Worm (Caenorhabditis elegans) whole organism, young adult: ENCODE measurements around the gene Y43F8B.7.
A peak's percentile ranks its signal among the peaks of the same experiment; 100 is the strongest.

Experiments
- B0035.1 ChIP-seq: sonication (generic microtip); optimal IDR thresholded peaks from 2 replicates; lab custom pipeline; 2016; ENCODE audit warnings: missing genetic modification characterization, mild to moderate bottlenecking, missing compliant biosample characterization, missing genotype, missing genetic modification reagents
- B0261.1 ChIP-seq: sonication (generic microtip); optimal IDR thresholded peaks from 2 replicates; lab custom pipeline; 2016; ENCODE audit warnings: mild to moderate bottlenecking, missing genetic modification characterization, moderate library complexity, missing compliant biosample characterization
- C06A6.2 ChIP-seq: fragments of 200-800 bp; sonication (Bioruptor generic); conservative IDR thresholded peaks from 2 replicates; pipeline ENCODE4 v1.3.6; 2022; ENCODE audit warnings: missing genetic modification characterization, missing compliant biosample characterization
- D2030.7 ChIP-seq: fragments of 200-800 bp; sonication (Bioruptor generic); IDR thresholded peaks from 2 replicates; pipeline ENCODE4 v1.3.6; 2022; ENCODE audit warnings: missing genetic modification reagents, missing genetic modification characterization, missing compliant biosample characterization
- F49E8.2 ChIP-seq: sonication (generic microtip); optimal IDR thresholded peaks from 3 replicates; lab custom pipeline; 2017; ENCODE audit warnings: missing genetic modification characterization, mild to moderate bottlenecking, missing compliant biosample characterization, antibody characterized with exemption, moderate library complexity; ENCODE audit not compliant: insufficient read depth
- F57C9.4 ChIP-seq: sonication (generic microtip); optimal IDR thresholded peaks from 2 replicates; lab custom pipeline; 2017; ENCODE audit warnings: mild to moderate bottlenecking, missing genetic modification characterization, missing compliant biosample characterization
- Y95B8A.8 ChIP-seq: fragments of 200-800 bp; sonication (Bioruptor generic); IDR thresholded peaks from 2 replicates; pipeline ENCODE4 v1.3.6; 2022; ENCODE audit warnings: missing genetic modification reagents, missing genetic modification characterization, missing compliant biosample characterization
- aptf-2 ChIP-seq: fragments of 200-800 bp; sonication (Bioruptor generic); conservative IDR thresholded peaks from 2 replicates; pipeline ENCODE4 v1.3.6; 2022; ENCODE audit warnings: missing genetic modification reagents, missing genetic modification characterization, missing compliant biosample characterization
- aptf-3 ChIP-seq: fragments of 200-800 bp; sonication (Bioruptor generic); IDR thresholded peaks from 2 replicates; pipeline ENCODE4 v1.3.6; 2022; ENCODE audit warnings: missing genetic modification characterization, missing compliant biosample characterization
- attf-6 ChIP-seq: fragments of 200-800 bp; sonication (Bioruptor generic); IDR thresholded peaks from 2 replicates; pipeline ENCODE4 v1.3.6; 2022; ENCODE audit warnings: missing genetic modification reagents, missing genetic modification characterization, missing compliant biosample characterization
- bed-1 ChIP-seq: fragments of 200-800 bp; sonication (Bioruptor generic); IDR thresholded peaks from 2 replicates; pipeline ENCODE4 v1.3.6; 2022; ENCODE audit warnings: missing genetic modification reagents, missing genetic modification characterization, missing compliant biosample characterization
- ccch-3 ChIP-seq: fragments of 200-800 bp; sonication (Bioruptor generic); optimal IDR thresholded peaks from 2 replicates; lab custom pipeline; 2018; ENCODE audit warnings: mild to moderate bottlenecking, missing genetic modification characterization, missing compliant biosample characterization
- ceh-40 ChIP-seq: fragments of 200-800 bp; sonication (Bioruptor generic); IDR thresholded peaks from 2 replicates; pipeline ENCODE4 v1.3.6; 2022; ENCODE audit warnings: missing genetic modification characterization, missing compliant biosample characterization
- ceh-58 ChIP-seq: fragments of 200-800 bp; sonication (Bioruptor generic); IDR thresholded peaks from 2 replicates; pipeline ENCODE4 v1.3.6; 2022; ENCODE audit warnings: missing genetic modification characterization, missing compliant biosample characterization
- chd-7 ChIP-seq: sonication (generic microtip); optimal IDR thresholded peaks from 2 replicates; lab custom pipeline; 2016; ENCODE audit warnings: mild to moderate bottlenecking, missing genetic modification characterization, moderate library complexity, missing compliant biosample characterization
- dox-1 ChIP-seq: fragments of 200-800 bp; sonication (Bioruptor generic); IDR thresholded peaks from 2 replicates; pipeline ENCODE4 v1.3.6; 2022; ENCODE audit warnings: missing genetic modification reagents, missing genetic modification characterization, missing compliant biosample characterization
- dpl-1 ChIP-seq: fragments of 150-350 bp; optimal IDR thresholded peaks from 2 replicates; lab custom pipeline; 2014; ENCODE audit warnings: missing biosample characterization, missing genetic modification reagents, missing genetic modification characterization
- egl-18 ChIP-seq: fragments of 200-800 bp; sonication (Bioruptor generic); IDR thresholded peaks from 2 replicates; pipeline ENCODE4 v1.3.6; 2022; ENCODE audit warnings: missing genetic modification reagents, missing genetic modification characterization, missing compliant biosample characterization
- egl-44 ChIP-seq: fragments of 200-800 bp; sonication (Bioruptor generic); IDR thresholded peaks from 2 replicates; pipeline ENCODE4 v1.3.6; 2022; ENCODE audit warnings: missing genetic modification reagents, missing genetic modification characterization, missing compliant biosample characterization
- egrh-3 ChIP-seq: fragments of 200-800 bp; sonication (Bioruptor generic); IDR thresholded peaks from 2 replicates; pipeline ENCODE4 v1.3.6; 2022; ENCODE audit warnings: missing genetic modification reagents, missing genetic modification characterization, missing compliant biosample characterization
- ekl-4 ChIP-seq: fragments of 200-800 bp; sonication (Bioruptor generic); IDR thresholded peaks from 2 replicates; pipeline ENCODE4 v1.3.6; 2022; ENCODE audit warnings: missing genetic modification reagents, missing genetic modification characterization, missing compliant biosample characterization
- gei-17 ChIP-seq: fragments of 200-800 bp; sonication (Bioruptor generic); optimal IDR thresholded peaks from 2 replicates; lab custom pipeline; 2018; ENCODE audit warnings: mild to moderate bottlenecking, missing genetic modification characterization, missing compliant biosample characterization
- hlh-12 ChIP-seq: sonication (generic microtip); optimal IDR thresholded peaks from 2 replicates; lab custom pipeline; 2016; ENCODE audit warnings: missing genetic modification characterization, missing compliant biosample characterization
- hlh-26 ChIP-seq: fragments of 200-800 bp; sonication (Bioruptor generic); conservative IDR thresholded peaks from 2 replicates; pipeline ENCODE4 v1.3.6; 2022; ENCODE audit warnings: missing genetic modification reagents, missing genetic modification characterization, missing compliant biosample characterization
- hrde-1 ChIP-seq: sonication (generic microtip); optimal IDR thresholded peaks from 2 replicates; lab custom pipeline; 2016; ENCODE audit warnings: missing genetic modification characterization, mild to moderate bottlenecking, missing compliant biosample characterization, moderate library complexity, missing genotype, missing genetic modification reagents, borderline replicate concordance
- let-526 ChIP-seq: fragments of 200-800 bp; sonication (Bioruptor generic); IDR thresholded peaks from 2 replicates; pipeline ENCODE4 v1.3.6; 2022; ENCODE audit warnings: missing genetic modification reagents, missing genetic modification characterization, missing compliant biosample characterization
- let-607 ChIP-seq, 2 experiments: fragments of 200-800 bp in 1 of 2; sonication (Bioruptor generic) in 1 of 2; sonication (generic microtip) in 1 of 2; optimal IDR thresholded peaks; 2 replicates each; lab custom pipeline; 2016 to 2018; ENCODE audit warnings: mild to moderate bottlenecking in 2 of 2, missing compliant biosample characterization in 2 of 2, missing genetic modification characterization in 2 of 2, moderate library complexity in 2 of 2, missing genotype in 1 of 2
- lin-26 ChIP-seq: fragments of 200-800 bp; sonication (Bioruptor generic); IDR thresholded peaks from 2 replicates; pipeline ENCODE4 v1.3.6; 2022; ENCODE audit warnings: missing genetic modification reagents, missing genetic modification characterization, missing compliant biosample characterization
- lin-54 ChIP-seq: fragments of 200-800 bp; sonication (Bioruptor generic); optimal IDR thresholded peaks from 2 replicates; lab custom pipeline; 2018; ENCODE audit warnings: mild to moderate bottlenecking, missing genetic modification characterization, missing compliant biosample characterization
- nfya-1 ChIP-seq: sonication (generic microtip); optimal IDR thresholded peaks from 2 replicates; lab custom pipeline; 2017; ENCODE audit warnings: antibody characterized with exemption, missing compliant biosample characterization, missing genetic modification characterization, borderline replicate concordance; ENCODE audit not compliant: insufficient read depth
- nfyb-1 ChIP-seq: fragments of 200-800 bp; sonication (Bioruptor generic); IDR thresholded peaks from 2 replicates; pipeline ENCODE4 v1.3.6; 2022; ENCODE audit warnings: missing genetic modification reagents, missing genetic modification characterization, missing compliant biosample characterization
- nhr-27 ChIP-seq: fragments of 200-800 bp; sonication (Bioruptor generic); optimal IDR thresholded peaks from 2 replicates; lab custom pipeline; 2018; ENCODE audit warnings: mild to moderate bottlenecking, missing genetic modification characterization, moderate library complexity, missing compliant biosample characterization
- nhr-80 ChIP-seq: sonication (generic microtip); optimal IDR thresholded peaks from 2 replicates; lab custom pipeline; 2016; ENCODE audit warnings: missing genetic modification characterization, missing compliant biosample characterization
- pbrm-1 ChIP-seq: fragments of 200-800 bp; sonication (Bioruptor generic); IDR thresholded peaks from 2 replicates; pipeline ENCODE4 v1.3.6; 2022; ENCODE audit warnings: missing genetic modification reagents, missing genetic modification characterization, missing compliant biosample characterization
- pha-4 ChIP-seq: fragments of 150-350 bp; sonication (generic microtip); optimal IDR thresholded peaks from 2 replicates; lab custom pipeline; 2014; ENCODE audit warnings: missing biosample characterization, missing genetic modification reagents, missing genetic modification characterization
- rcor-1 ChIP-seq: fragments of 200-800 bp; sonication (Bioruptor generic); IDR thresholded peaks from 2 replicates; pipeline ENCODE4 v1.3.6; 2022; ENCODE audit warnings: missing genetic modification reagents, missing genetic modification characterization, missing compliant biosample characterization
- snpc-1.1 ChIP-seq: sonication (generic microtip); optimal IDR thresholded peaks from 2 replicates; lab custom pipeline; 2017; ENCODE audit warnings: missing genetic modification characterization, mild to moderate bottlenecking, missing compliant biosample characterization, antibody characterized with exemption, moderate library complexity, missing genotype, missing genetic modification reagents; ENCODE audit not compliant: insufficient read depth
- somi-1 ChIP-seq: fragments of 200-800 bp; sonication (Bioruptor generic); optimal IDR thresholded peaks from 2 replicates; lab custom pipeline; 2018; ENCODE audit warnings: mild to moderate bottlenecking, missing genetic modification characterization, missing compliant biosample characterization
- sptf-2 ChIP-seq: fragments of 200-800 bp; sonication (Bioruptor generic); optimal IDR thresholded peaks from 2 replicates; lab custom pipeline; 2018; ENCODE audit warnings: mild to moderate bottlenecking, missing genetic modification characterization, missing compliant biosample characterization
- tbp1 ChIP-seq: fragments of 200-800 bp; sonication (Bioruptor generic); optimal IDR thresholded peaks from 2 replicates; lab custom pipeline; 2018; ENCODE audit warnings: mild to moderate bottlenecking, missing genetic modification characterization, missing compliant biosample characterization
- unc-62 ChIP-seq: fragments of 150-350 bp; optimal IDR thresholded peaks from 2 replicates; lab custom pipeline; 2014; ENCODE audit warnings: missing biosample characterization, missing genetic modification reagents, missing genetic modification characterization
- xnd-1 ChIP-seq: sonication (generic microtip); optimal IDR thresholded peaks from 2 replicates; lab custom pipeline; 2016; ENCODE audit warnings: missing genotype, missing genetic modification reagents, missing genetic modification characterization, missing compliant biosample characterization
- zfh-2 ChIP-seq: fragments of 200-800 bp; sonication (Bioruptor generic); conservative IDR thresholded peaks from 2 replicates; pipeline ENCODE4 v1.3.6; 2022; ENCODE audit warnings: missing genetic modification reagents, missing genetic modification characterization, missing compliant biosample characterization
- ztf-22 ChIP-seq: fragments of 200-800 bp; sonication (Bioruptor generic); optimal IDR thresholded peaks from 2 replicates; lab custom pipeline; 2018; ENCODE audit warnings: mild to moderate bottlenecking, missing genetic modification characterization, moderate library complexity, missing compliant biosample characterization
- ztf-26 ChIP-seq: sonication (generic microtip); optimal IDR thresholded peaks from 2 replicates; lab custom pipeline; 2017; ENCODE audit warnings: missing genetic modification characterization, missing compliant biosample characterization
- ztf-3 ChIP-seq: fragments of 200-800 bp; sonication (Bioruptor generic); optimal IDR thresholded peaks from 2 replicates; lab custom pipeline; 2018; ENCODE audit warnings: mild to moderate bottlenecking, missing genetic modification characterization, missing compliant biosample characterization

Y43F8B.7 gene

DNA sequence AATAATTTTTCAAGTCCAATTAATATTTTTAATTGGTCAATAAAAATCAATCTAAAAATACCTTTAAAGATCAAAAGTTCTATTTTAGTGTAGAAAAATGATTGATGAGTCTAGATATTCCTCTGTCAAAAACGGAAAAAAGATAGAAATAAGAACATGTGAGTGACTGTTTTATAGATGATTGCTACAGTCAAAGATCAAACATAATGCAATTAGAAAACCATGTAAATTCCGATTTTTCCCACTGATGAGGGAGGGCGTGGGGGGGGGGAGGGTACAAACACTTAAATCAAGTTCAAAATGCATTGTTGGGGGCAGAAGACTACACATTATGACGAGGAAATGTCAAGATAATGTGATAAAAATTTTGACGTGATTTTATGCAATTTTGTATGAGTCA is 35.6 kb downstream of the Y43F8B.7 start:
- TF ChIP-seq nhr-27 (tag; lab: Kevin White, UChicago) (no peak), egrh-3 (GFP tag; lab: Robert Waterston, UW) (no peak), bed-1 (no peak), somi-1 (GFP tag; lab: Kevin White, UChicago) (no peak), nfyb-1 (GFP tag; lab: Robert Waterston, UW) (no peak), C06A6.2 (GFP tag; lab: Robert Waterston, UW) (no peak), egl-18 (GFP tag; lab: Robert Waterston, UW) (no peak), hrde-1 (tag; lab: Kevin White, UChicago) (no peak), aptf-3 (GFP tag; lab: Robert Waterston, UW) (no peak), hlh-26 (GFP tag; lab: Robert Waterston, UW) (no peak), ceh-40 (GFP tag; lab: Robert Waterston, UW) (no peak)

DNA sequence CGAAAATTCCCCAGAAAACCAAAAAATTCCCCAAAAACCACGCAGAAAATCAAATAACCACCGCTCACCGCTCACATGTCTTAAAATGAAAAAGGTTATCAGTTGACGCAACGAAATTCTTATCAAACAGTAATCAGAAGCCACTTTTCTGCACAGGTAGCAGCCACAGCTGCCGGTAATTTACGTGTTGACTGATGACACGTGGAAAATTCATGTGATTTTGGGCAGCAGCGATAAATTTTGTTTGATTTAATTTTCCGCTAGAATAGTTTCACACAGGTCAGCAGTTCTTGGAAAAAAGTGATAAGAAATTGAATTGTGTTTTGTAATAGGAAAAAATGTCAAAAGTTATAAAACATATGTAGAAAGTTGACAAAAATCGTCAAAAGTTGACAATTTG is 37.0 kb downstream of the Y43F8B.7 start:
- no peak for TF ChIP-seq ekl-4 (GFP tag; lab: Robert Waterston, UW)
- peak; percentile 27 for TF ChIP-seq lin-54 (GFP tag; lab: Kevin White, UChicago)
- no peak for TF ChIP-seq F57C9.4 (tag; lab: Kevin White, UChicago)
- TF ChIP-seq ztf-22 (GFP tag; lab: Kevin White, UChicago), result peak; percentile 86
- no peak for TF ChIP-seq nfya-1
- TF ChIP-seq xnd-1 (tag; lab: Kevin White, UChicago), result no peak
- TF ChIP-seq Y95B8A.8 (GFP tag; lab: Robert Waterston, UW), result no peak
- peak; percentile 76 for TF ChIP-seq dox-1 (GFP tag; lab: Robert Waterston, UW)
- TF ChIP-seq gei-17, result no peak
- TF ChIP-seq F49E8.2 (tag; lab: Kevin White, UChicago), result no peak
- TF ChIP-seq dpl-1 (GFP tag; lab: Kevin White, UChicago), result no peak
- 0 out of 2 replicates have a peak, but pooled peaks have one; percentile 42 for TF ChIP-seq egl-44 (GFP tag; lab: Robert Waterston, UW)
- peak; percentile 69 for TF ChIP-seq ztf-26 (tag; lab: Kevin White, UChicago)
- no peak for TF ChIP-seq snpc-1.1 (tag; lab: Kevin White, UChicago)
- no peak for TF ChIP-seq pbrm-1
- TF ChIP-seq nhr-27 (tag; lab: Kevin White, UChicago), result no peak
- TF ChIP-seq hrde-1 (tag; lab: Kevin White, UChicago), result no peak
- TF ChIP-seq hlh-12 (tag; lab: Kevin White, UChicago), result no peak
- TF ChIP-seq C06A6.2 (GFP tag; lab: Robert Waterston, UW), result 0 out of 2 replicates have a peak, but pooled peaks have one; percentile 22
- TF ChIP-seq nhr-80, result peak; percentile 94
- TF ChIP-seq sptf-2 (GFP tag; lab: Kevin White, UChicago), result no peak
- peak; percentile 56 for TF ChIP-seq chd-7
- TF ChIP-seq ccch-3 (GFP tag; lab: Kevin White, UChicago), result no peak
- peak; percentile 42; the same call in 1 of the 2 replicates for TF ChIP-seq let-526 (GFP tag; lab: Robert Waterston, UW)
- TF ChIP-seq B0261.1 (tag; lab: Kevin White, UChicago), result no peak
- no peak for TF ChIP-seq ceh-58 (GFP tag; lab: Robert Waterston, UW)
- TF ChIP-seq let-607 (tag; optimal IDR thresholded peaks at IDR 0.05; lab: Kevin White, UChicago), result peak; percentile 74 to 81
- TF ChIP-seq zfh-2 (GFP tag; lab: Robert Waterston, UW), result no peak
- no peak for TF ChIP-seq aptf-2 (GFP tag; lab: Robert Waterston, UW)
- no peak for TF ChIP-seq lin-26 (GFP tag; lab: Robert Waterston, UW)
- TF ChIP-seq D2030.7 (GFP tag; lab: Robert Waterston, UW), result no peak
- TF ChIP-seq unc-62 (GFP tag; lab: Kevin White, UChicago), result peak; percentile 15
- no peak for TF ChIP-seq aptf-3 (GFP tag; lab: Robert Waterston, UW)
- TF ChIP-seq tbp1 (GFP tag; lab: Kevin White, UChicago), result peak; percentile 54
- TF ChIP-seq B0035.1 (tag; lab: Kevin White, UChicago), result no peak
- TF ChIP-seq rcor-1, result no peak; the same call in 1 of the 2 replicates
- no peak for TF ChIP-seq ztf-3 (GFP tag; lab: Kevin White, UChicago)
- TF ChIP-seq pha-4 (tag; lab: Kevin White, UChicago), result no peak
- TF ChIP-seq nfyb-1 (GFP tag; lab: Robert Waterston, UW), result peak; percentile 48; the same call in 1 of the 2 replicates
- no peak for TF ChIP-seq attf-6 (GFP tag; lab: Robert Waterston, UW)
